Fruit fly (Drosophila melanogaster): ENCODE data around the gene InR.
A peak's percentile ranks its signal among the peaks of the same experiment; 100 is the strongest.

Gene InR

dm6 chr3R:21619117-21619650 is at the start of gene InR:
TSS of gene InR (minus strand) at chr3R:21619321.
- TF ChIP-seq Hr83 (GFP tag; optimal IDR thresholded peaks at IDR 0.05; ENCODE audit: poor library complexity, severe bottlenecking) (peak; percentile 98), Mio (GFP tag; optimal IDR thresholded peaks at IDR 0.05) (no peak), GATAd (GFP tag; optimal IDR thresholded peaks at IDR 0.05) (peak; percentile 42), Jra (GFP tag; optimal IDR thresholded peaks at IDR 0.05) (peak; percentile 90), Sp1 (GFP tag; optimal IDR thresholded peaks at IDR 0.05) (peak; percentile 78), h (GFP tag; optimal IDR thresholded peaks at IDR 0.05) (peak; percentile 87), CG9705 (GFP tag; optimal IDR thresholded peaks at IDR 0.05) (peak; percentile 42), Dfd (GFP tag; optimal IDR thresholded peaks at IDR 0.05) (no peak), fru (GFP tag; optimal IDR thresholded peaks at IDR 0.05) (peak; percentile 79), sage (GFP tag; optimal IDR thresholded peaks at IDR 0.05) (peak; percentile 27), OdsH (GFP tag; optimal IDR thresholded peaks at IDR 0.05) (peak; percentile 79), foxo (GFP tag; optimal IDR thresholded peaks at IDR 0.05) (peak; percentile 38 to 88), CG32264 (GFP tag; optimal IDR thresholded peaks at IDR 0.05) (peak; percentile 55), Dif (GFP tag; optimal IDR thresholded peaks at IDR 0.05; ENCODE audit: partially characterized antibody) (peak; percentile 60), N (GFP tag; optimal IDR thresholded peaks at IDR 0.05) (no peak), tai (GFP tag; optimal IDR thresholded peaks at IDR 0.05) (peak; percentile 86), CrebA (GFP tag; optimal IDR thresholded peaks at IDR 0.05; ENCODE audit: borderline replicate concordance) (peak; percentile 33), br (GFP tag; optimal IDR thresholded peaks at IDR 0.05) (peak; percentile 84), HLH106 (tag; optimal IDR thresholded peaks at IDR 0.05) (peak; percentile 66), ey (GFP tag; optimal IDR thresholded peaks at IDR 0.05) (peak; percentile 61), psq (GFP tag; optimal IDR thresholded peaks at IDR 0.05) (peak; percentile 66), Myc (optimal IDR thresholded peaks at IDR 0.05) (peak; percentile 36), lola (GFP tag; optimal IDR thresholded peaks at IDR 0.05) (no peak), woc (GFP tag; optimal IDR thresholded peaks at IDR 0.05) (peak; percentile 33), Abd-B (GFP tag; optimal IDR thresholded peaks at IDR 0.05) (no peak), dmrt93B (GFP tag; optimal IDR thresholded peaks at IDR 0.05) (peak; percentile 59), Vsx2 (GFP tag; optimal IDR thresholded peaks at IDR 0.05; ENCODE audit: partially characterized antibody) (no peak), rgr (GFP tag; optimal IDR thresholded peaks at IDR 0.05) (peak; percentile 87), Hr78 (GFP tag; optimal IDR thresholded peaks at IDR 0.05) (no peak), brk (GFP tag; optimal IDR thresholded peaks at IDR 0.05) (peak; percentile 71), dl (GFP tag; optimal IDR thresholded peaks at IDR 0.05; ENCODE audit: insufficient read depth in 1 of 2, partially characterized antibody in 2 of 2) (peak; percentile 3 to 48), Rel (GFP tag; optimal IDR thresholded peaks at IDR 0.05) (no peak), Rel (tag; optimal IDR thresholded peaks at IDR 0.05) (peak; percentile 70), Hnf4 (GFP tag; optimal IDR thresholded peaks at IDR 0.05) (peak; percentile 92), sv (GFP tag; optimal IDR thresholded peaks at IDR 0.05) (peak; percentile 55), pan (optimal IDR thresholded peaks at IDR 0.05) (no peak), dsf (GFP tag; optimal IDR thresholded peaks at IDR 0.05; ENCODE audit: borderline replicate concordance) (peak; percentile 67), jim (GFP tag; optimal IDR thresholded peaks at IDR 0.05) (peak; percentile 63), usp (GFP tag; optimal IDR thresholded peaks at IDR 0.05) (no peak)

dm6 chr3R:21665404-21665803 is 46.3 kb upstream of the InR start:
- TF ChIP-seq Myc (optimal IDR thresholded peaks at IDR 0.05) (peak; percentile 5), HLH106 (tag; optimal IDR thresholded peaks at IDR 0.05) (no peak), OdsH (GFP tag; optimal IDR thresholded peaks at IDR 0.05) (no peak)

DNA sequence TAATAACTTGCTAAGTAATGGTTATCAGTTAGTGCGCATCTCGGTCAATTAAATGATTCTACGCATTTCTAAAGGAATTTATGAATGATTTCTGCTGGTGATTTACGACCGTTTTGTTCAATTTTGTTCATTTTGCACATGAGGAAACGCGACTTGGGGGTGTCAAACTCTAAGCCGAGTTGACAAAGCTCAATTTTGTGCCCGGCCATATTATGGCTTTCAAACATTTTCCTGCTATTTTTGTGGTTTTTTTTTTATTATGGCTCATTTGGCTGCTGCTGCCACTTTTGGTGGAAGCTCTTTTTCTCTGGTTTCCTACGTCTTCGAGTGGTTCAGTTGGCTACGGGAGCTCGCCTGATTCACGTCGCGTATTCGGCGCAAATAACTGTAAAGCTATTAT is 45.0 kb upstream of the InR start, which contains the start of gene Jhbp16:
Gene Jhbp16, plus strand, starts transcription at position 301 of the 400 bp plus-strand sequence.
- TF ChIP-seq OdsH (GFP tag; optimal IDR thresholded peaks at IDR 0.05) (no peak), CG32264 (GFP tag; optimal IDR thresholded peaks at IDR 0.05) (no peak), Myc (optimal IDR thresholded peaks at IDR 0.05) (no peak), dsf (GFP tag; optimal IDR thresholded peaks at IDR 0.05; ENCODE audit: borderline replicate concordance) (no peak), tai (GFP tag; optimal IDR thresholded peaks at IDR 0.05) (no peak)

All from whole organism, wandering third instar larva.